Fruit fly (Drosophila melanogaster) whole organism, pupa: ENCODE measurements around the gene CG10750.

ENCODE experiments used
- CG10348 ChIP-seq: fragments of 200-800 bp; sonication (Bioruptor generic); IDR thresholded peaks from 2 replicates; pipeline ENCODE4 v1.3.6; 2022; ENCODE audit warnings: missing biosample characterization, missing genetic modification characterization
- CG13204 ChIP-seq: fragments of 200-800 bp; sonication (Bioruptor generic); optimal IDR thresholded peaks from 2 replicates; lab custom pipeline; 2018; ENCODE audit warnings: missing biosample characterization, mild to moderate bottlenecking, missing genetic modification characterization, moderate library complexity
- CG15710 ChIP-seq: fragments of 200-800 bp; sonication (Bioruptor generic); optimal IDR thresholded peaks from 2 replicates; lab custom pipeline; 2018; ENCODE audit warnings: missing biosample characterization, mild to moderate bottlenecking, missing genetic modification characterization, moderate library complexity
- CG32121 ChIP-seq: fragments of 200-800 bp; sonication (Bioruptor generic); IDR thresholded peaks from 2 replicates; pipeline ENCODE4 v1.3.6; 2022; ENCODE audit warnings: missing biosample characterization, missing genetic modification characterization
- CG4496 ChIP-seq: fragments of 200-800 bp; sonication (Bioruptor generic); IDR thresholded peaks from 3 replicates; pipeline ENCODE4 v1.3.6; 2022; ENCODE audit warnings: missing biosample characterization, missing genetic modification characterization
- CG8301 ChIP-seq: fragments of 200-800 bp; sonication (Bioruptor generic); optimal IDR thresholded peaks from 2 replicates; lab custom pipeline; 2018; ENCODE audit warnings: missing biosample characterization, mild to moderate bottlenecking, missing genetic modification characterization
- D1 ChIP-seq: fragments of 200-800 bp; sonication (Bioruptor generic); optimal IDR thresholded peaks from 2 replicates; lab custom pipeline; 2018; ENCODE audit warnings: missing biosample characterization, mild to moderate bottlenecking, missing genetic modification characterization, moderate library complexity
- EcR ChIP-seq: fragments of 200-800 bp; sonication (Bioruptor generic); optimal IDR thresholded peaks from 3 replicates; lab custom pipeline; 2019; ENCODE audit warnings: missing biosample characterization, missing genetic modification characterization, mild to moderate bottlenecking, moderate library complexity, missing genetic modification reagents
- Ets98B ChIP-seq: fragments of 200-800 bp; sonication (Bioruptor generic); IDR thresholded peaks from 2 replicates; pipeline ENCODE4 v1.3.6; 2022; ENCODE audit warnings: missing biosample characterization, missing genetic modification characterization
- Pif1A ChIP-seq: fragments of 200-800 bp; sonication (Bioruptor generic); optimal IDR thresholded peaks from 3 replicates; lab custom pipeline; 2016; ENCODE audit warnings: missing biosample characterization, missing genetic modification characterization
- Snoo ChIP-seq: fragments of 200-800 bp; sonication (Bioruptor generic); optimal IDR thresholded peaks from 3 replicates; lab custom pipeline; 2017; ENCODE audit warnings: missing biosample characterization, mild to moderate bottlenecking, missing genetic modification characterization, inconsistent platforms
- fd96Ca ChIP-seq: fragments of 200-800 bp; sonication (Bioruptor generic); IDR thresholded peaks from 3 replicates; pipeline ENCODE4 v1.3.6; 2022; ENCODE audit warnings: missing biosample characterization, missing genetic modification characterization
- rn ChIP-seq: fragments of 200-800 bp; sonication (Bioruptor generic); IDR thresholded peaks from 2 replicates; pipeline ENCODE4 v1.3.6; 2022; ENCODE audit warnings: missing biosample characterization, missing genetic modification characterization

- TF ChIP-seq EcR (GFP tag; lab: Kevin White, UChicago) (no peak), CG8301 (peak; percentile 69), CG32121 (no peak), D1 (tag; lab: Kevin White, UChicago) (peak; percentile 31), rn (GFP tag; lab: Robert Waterston, UW) (no peak), Snoo (tag; lab: Kevin White, UChicago) (peak; percentile 8), CG13204 (GFP tag; lab: Kevin White, UChicago) (no peak), CG15710 (tag; lab: Kevin White, UChicago) (peak; percentile 76), Ets98B (GFP tag; lab: Robert Waterston, UW) (no peak), CG4496 (GFP tag; lab: Robert Waterston, UW) (peak; percentile 23; the same call in 1 of the 3 replicates), CG10348 (GFP tag; lab: Robert Waterston, UW) (no peak), fd96Ca (GFP tag; lab: Robert Waterston, UW) (0 out of 3 replicates have a peak, but pooled peaks have one; percentile 20), Pif1A (GFP tag; lab: Kevin White, UChicago) (peak; percentile 73)
These were observed 14.5 kb downstream of the CG10750 start for dm6 chr2L:19314589-19314988.
